Worm (Caenorhabditis elegans): ENCODE results near the gene coq-8.

DNA sequence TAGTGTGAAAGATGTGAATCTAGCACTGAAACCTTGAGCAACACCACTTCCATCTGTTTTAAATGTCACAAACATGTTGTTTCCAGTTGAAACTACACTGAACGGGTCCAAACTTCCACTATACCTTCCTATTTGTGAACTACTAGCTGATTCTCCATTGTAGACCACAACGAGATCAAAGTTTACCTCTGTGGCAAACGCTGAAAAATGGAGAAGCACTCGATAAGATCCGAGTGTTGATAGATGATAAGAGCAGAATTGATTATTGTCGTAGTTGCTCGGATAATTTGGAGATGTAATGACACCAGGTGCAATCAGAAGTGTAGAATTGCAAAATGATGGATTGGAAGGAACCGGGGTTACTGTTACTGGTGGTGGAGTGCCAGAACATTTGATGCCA, 18.7 kb downstream of the coq-8 start:
- TF ChIP-seq egl-5 (tag; optimal IDR thresholded peaks at IDR 0.05) (no peak), snpc-4 (tag; optimal IDR thresholded peaks at IDR 0.05) (no peak), unc-62 (GFP tag; optimal IDR thresholded peaks at IDR 0.05) (no peak), nhr-11 (tag; optimal IDR thresholded peaks at IDR 0.05) (no peak), lin-15B (tag; optimal IDR thresholded peaks at IDR 0.05) (no peak), aly-2 (tag; optimal IDR thresholded peaks at IDR 0.05) (no peak), fos-1 (tag; optimal IDR thresholded peaks at IDR 0.05) (no peak), nhr-25 (tag; optimal IDR thresholded peaks at IDR 0.05) (no peak), fkh-10 (GFP tag; optimal IDR thresholded peaks at IDR 0.05) (no peak), ama-1 (optimal IDR thresholded peaks at IDR 0.05) (no peak)
